5 fruit fly cellular contexts compared by ENCODE assay signal in genomic region chr2L:18114176-18114703, dm6.
TF ChIP-seq lines count a peak whose summit lies in the region.

TSS of gene CG15152 (plus strand) at chr2L:18114547.

- TF ChIP-seq CTCF in whole organism, embryonic (GFP tag; optimal IDR thresholded peaks at IDR 0.05; lab: Kevin White, UChicago), result no peak

TF ChIP-seq in whole organism, adult, 20 proteins besides CTCF, POLR2A, EP300 and RAD21:
- TF ChIP-seq cic (GFP tag; optimal IDR thresholded peaks at IDR 0.05; lab: Kevin White, UChicago) (peak; percentile 41), pad (GFP tag; optimal IDR thresholded peaks at IDR 0.05; lab: Kevin White, UChicago) (no peak), ovo (GFP tag; optimal IDR thresholded peaks at IDR 0.05; lab: Kevin White, UChicago) (no peak), Clk (GFP tag; optimal IDR thresholded peaks at IDR 0.05; lab: Kevin White, UChicago) (no peak)
TF ChIP-seq in whole organism, adult: peak in this region for 1.

TF ChIP-seq in whole organism, embryonic, 481 proteins besides CTCF, POLR2A, EP300 and RAD21 (continues in another document):
- TF ChIP-seq CG7745 (tag; optimal IDR thresholded peaks at IDR 0.05; lab: Kevin White, UChicago), result no peak
- no peak for TF ChIP-seq rib (GFP tag; IDR thresholded peaks at IDR 0.05; lab: Robert Waterston, UW)
- TF ChIP-seq org-1 (GFP tag; optimal IDR thresholded peaks at IDR 0.05; lab: Kevin White, UChicago), result no peak
- TF ChIP-seq Med (GFP tag; lab: Kevin White, UChicago), result no peak
- TF ChIP-seq CG2712 (tag; optimal IDR thresholded peaks at IDR 0.05; lab: Kevin White, UChicago), result no peak
- 0 out of 2 replicates have a peak, but pooled peaks have one; percentile 10 for TF ChIP-seq Lim3 (GFP tag; IDR thresholded peaks at IDR 0.05; lab: Robert Waterston, UW)
- no peak for TF ChIP-seq CG2875 (GFP tag; optimal IDR thresholded peaks at IDR 0.05; lab: Kevin White, UChicago)
- TF ChIP-seq GATAe (GFP tag; conservative IDR thresholded peaks at IDR 0.05; lab: Robert Waterston, UW), result peak; percentile 69
- no peak for TF ChIP-seq Ets97D (GFP tag; optimal IDR thresholded peaks at IDR 0.05; lab: Kevin White, UChicago)
- peak; percentile 92 for TF ChIP-seq grn (GFP tag; optimal IDR thresholded peaks at IDR 0.05; lab: Kevin White, UChicago)
- TF ChIP-seq Trl (optimal IDR thresholded peaks at IDR 0.05; lab: Kevin White, UChicago), result peak in 1 of 2 experiments; percentile 43
- no peak for TF ChIP-seq Trl (GFP tag; optimal IDR thresholded peaks at IDR 0.05; lab: Kevin White, UChicago)
- TF ChIP-seq CG10321 (GFP tag; IDR thresholded peaks at IDR 0.05; lab: Robert Waterston, UW), result no peak
- TF ChIP-seq mirr (GFP tag; optimal IDR thresholded peaks at IDR 0.05; lab: Kevin White, UChicago), result peak; percentile 84
- TF ChIP-seq H2.0 (GFP tag; IDR thresholded peaks at IDR 0.05; lab: Robert Waterston, UW), result no peak
- TF ChIP-seq CG30403 (GFP tag; optimal IDR thresholded peaks at IDR 0.05; lab: Kevin White, UChicago), result no peak
- TF ChIP-seq emc (GFP tag; optimal IDR thresholded peaks at IDR 0.05; lab: Kevin White, UChicago), result no peak
- TF ChIP-seq CG31441 (GFP tag; IDR thresholded peaks at IDR 0.05; lab: Robert Waterston, UW), result no peak
- TF ChIP-seq CG34376 (GFP tag; optimal IDR thresholded peaks at IDR 0.05; lab: Kevin White, UChicago), result peak; percentile 72
- peak; percentile 79 for TF ChIP-seq sug (tag; optimal IDR thresholded peaks at IDR 0.05; lab: Kevin White, UChicago)
- peak; percentile 61 for TF ChIP-seq pros (GFP tag; optimal IDR thresholded peaks at IDR 0.05; lab: Kevin White, UChicago)
- no peak for TF ChIP-seq CG33557 (GFP tag; optimal IDR thresholded peaks at IDR 0.05; lab: Kevin White, UChicago)
- no peak for TF ChIP-seq CG10462 (GFP tag; optimal IDR thresholded peaks at IDR 0.05; lab: Kevin White, UChicago)

TF ChIP-seq in whole organism, prepupa, 60 proteins besides CTCF, POLR2A, EP300 and RAD21:
- TF ChIP-seq CG6163 (GFP tag; IDR thresholded peaks at IDR 0.05; lab: Robert Waterston, UW) (no peak), CG34406 (GFP tag; optimal IDR thresholded peaks at IDR 0.05; lab: Kevin White, UChicago) (no peak), vri (GFP tag; optimal IDR thresholded peaks at IDR 0.05; lab: Kevin White, UChicago) (peak; percentile 22), salr (GFP tag; optimal IDR thresholded peaks at IDR 0.05; lab: Kevin White, UChicago) (no peak), net (GFP tag; optimal IDR thresholded peaks at IDR 0.05; lab: Kevin White, UChicago) (no peak), CG10669 (GFP tag; optimal IDR thresholded peaks at IDR 0.05; lab: Kevin White, UChicago) (no peak), Eip78C (GFP tag; lab: Kevin White, UChicago) (peak; percentile 6), CG32006 (GFP tag; optimal IDR thresholded peaks at IDR 0.05; lab: Kevin White, UChicago) (no peak), dsx (GFP tag; optimal IDR thresholded peaks at IDR 0.05; lab: Kevin White, UChicago; ENCODE audit: poor library complexity, severe bottlenecking) (no peak), CG1621 (tag; optimal IDR thresholded peaks at IDR 0.05; lab: Kevin White, UChicago) (no peak), pdm3 (GFP tag; optimal IDR thresholded peaks at IDR 0.05; lab: Kevin White, UChicago) (no peak), svp (GFP tag; lab: Kevin White, UChicago) (peak; percentile 77), CG7368 (GFP tag; optimal IDR thresholded peaks at IDR 0.05; lab: Kevin White, UChicago) (no peak), Eip75B (GFP tag; optimal IDR thresholded peaks at IDR 0.05; lab: Kevin White, UChicago) (no peak), CG6808 (GFP tag; optimal IDR thresholded peaks at IDR 0.05; lab: Kevin White, UChicago) (no peak), Eip93F (GFP tag; optimal IDR thresholded peaks at IDR 0.05; lab: Kevin White, UChicago) (peak; percentile 48), esn (GFP tag; optimal IDR thresholded peaks at IDR 0.05; lab: Kevin White, UChicago) (no peak), CG11762 (GFP tag; optimal IDR thresholded peaks at IDR 0.05; lab: Kevin White, UChicago; ENCODE audit: insufficient read depth) (no peak)

TF ChIP-seq in whole organism, pupa, 21 proteins besides CTCF, POLR2A, EP300 and RAD21:
- TF ChIP-seq CG10348 (GFP tag; IDR thresholded peaks at IDR 0.05; lab: Robert Waterston, UW) (0 out of 2 replicates have a peak, but pooled peaks have one; percentile 14), fd96Ca (GFP tag; IDR thresholded peaks at IDR 0.05; lab: Robert Waterston, UW) (no peak)

TF ChIP-seq in whole organism, wandering third instar larva, 38 proteins besides CTCF, POLR2A, EP300 and RAD21:
- TF ChIP-seq HLH106 (tag; optimal IDR thresholded peaks at IDR 0.05; lab: Kevin White, UChicago) (no peak), psq (GFP tag; optimal IDR thresholded peaks at IDR 0.05; lab: Kevin White, UChicago) (peak; percentile 11), rgr (GFP tag; optimal IDR thresholded peaks at IDR 0.05; lab: Kevin White, UChicago) (no peak), CG9705 (GFP tag; optimal IDR thresholded peaks at IDR 0.05; lab: Kevin White, UChicago) (no peak), Jra (GFP tag; optimal IDR thresholded peaks at IDR 0.05; lab: Kevin White, UChicago) (no peak), dl (GFP tag; optimal IDR thresholded peaks at IDR 0.05; lab: Kevin White, UChicago; ENCODE audit: insufficient read depth in 1 of 2, partially characterized antibody in 2 of 2) (no peak), Sp1 (GFP tag; optimal IDR thresholded peaks at IDR 0.05; lab: Kevin White, UChicago) (no peak), sv (GFP tag; optimal IDR thresholded peaks at IDR 0.05; lab: Kevin White, UChicago) (no peak), foxo (GFP tag; optimal IDR thresholded peaks at IDR 0.05; lab: Kevin White, UChicago) (no peak), Hr83 (GFP tag; optimal IDR thresholded peaks at IDR 0.05; lab: Kevin White, UChicago; ENCODE audit: poor library complexity, severe bottlenecking) (no peak), Hnf4 (GFP tag; optimal IDR thresholded peaks at IDR 0.05; lab: Kevin White, UChicago) (no peak), CrebA (GFP tag; optimal IDR thresholded peaks at IDR 0.05; lab: Kevin White, UChicago; ENCODE audit: borderline replicate concordance) (peak; percentile 5), Dfd (GFP tag; optimal IDR thresholded peaks at IDR 0.05; lab: Kevin White, UChicago) (no peak), usp (GFP tag; optimal IDR thresholded peaks at IDR 0.05; lab: Kevin White, UChicago) (no peak), CG32264 (GFP tag; optimal IDR thresholded peaks at IDR 0.05; lab: Kevin White, UChicago) (no peak), fru (GFP tag; optimal IDR thresholded peaks at IDR 0.05; lab: Kevin White, UChicago) (no peak), pan (optimal IDR thresholded peaks at IDR 0.05; lab: Kevin White, UChicago) (no peak), Rel (GFP tag; optimal IDR thresholded peaks at IDR 0.05; lab: Kevin White, UChicago) (no peak), Rel (tag; optimal IDR thresholded peaks at IDR 0.05; lab: Kevin White, UChicago) (peak; percentile 78)
